Fruit fly (Drosophila melanogaster) whole organism, prepupa: ENCODE measurements around the gene upd3.

ENCODE experiments used
- Blimp-1 ChIP-seq: fragments of 200-800 bp; sonication (Bioruptor generic); optimal IDR thresholded peaks from 3 replicates; lab custom pipeline; 2017; ENCODE audit warnings: missing biosample characterization, missing genetic modification characterization, mild to moderate bottlenecking, moderate library complexity, missing genetic modification reagents
- CG10631 ChIP-seq: fragments of 200-800 bp; sonication (Bioruptor generic); optimal IDR thresholded peaks from 2 replicates; lab custom pipeline; 2016; ENCODE audit warnings: missing biosample characterization, missing genetic modification characterization
- CG10669 ChIP-seq: fragments of 200-800 bp; sonication (Bioruptor generic); optimal IDR thresholded peaks from 3 replicates; lab custom pipeline; 2018; ENCODE audit warnings: missing biosample characterization, mild to moderate bottlenecking, missing genetic modification characterization, moderate library complexity
- CG11902 ChIP-seq: fragments of 200-800 bp; sonication (Bioruptor generic); optimal IDR thresholded peaks from 3 replicates; lab custom pipeline; 2016; ENCODE audit warnings: missing biosample characterization, missing genetic modification characterization
- CG3032 ChIP-seq: fragments of 200-800 bp; optimal IDR thresholded peaks from 2 replicates; lab custom pipeline; 2019; ENCODE audit warnings: missing biosample characterization, mild to moderate bottlenecking, missing genetic modification characterization, moderate library complexity
- CG3919 ChIP-seq: fragments of 200-800 bp; sonication (Bioruptor generic); optimal IDR thresholded peaks from 3 replicates; lab custom pipeline; 2016; ENCODE audit warnings: missing biosample characterization, missing genetic modification characterization
- CG4318 ChIP-seq: fragments of 200-800 bp; sonication (Bioruptor generic); optimal IDR thresholded peaks from 3 replicates; lab custom pipeline; 2017; ENCODE audit warnings: missing biosample characterization, mild to moderate bottlenecking, missing genetic modification characterization
- CG6854 ChIP-seq: fragments of 200-800 bp; sonication (Bioruptor generic); optimal IDR thresholded peaks from 2 replicates; lab custom pipeline; 2017; ENCODE audit warnings: missing biosample characterization, mild to moderate bottlenecking, missing genetic modification characterization
- CG8119 ChIP-seq: fragments of 200-800 bp; sonication (Bioruptor generic); IDR thresholded peaks from 3 replicates; pipeline ENCODE4 v1.3.6; 2022; ENCODE audit warnings: missing biosample characterization, missing genetic modification characterization
- CG8319 ChIP-seq: fragments of 200-800 bp; sonication (Bioruptor generic); optimal IDR thresholded peaks from 3 replicates; lab custom pipeline; 2016; ENCODE audit warnings: missing biosample characterization, missing genetic modification characterization
- CG8632 ChIP-seq: fragments of 200-800 bp; sonication (Bioruptor generic); optimal IDR thresholded peaks from 3 replicates; lab custom pipeline; 2016; ENCODE audit warnings: missing biosample characterization, missing genetic modification characterization
- Eip75B ChIP-seq: fragments of 200-800 bp; sonication (Bioruptor generic); optimal IDR thresholded peaks from 3 replicates; lab custom pipeline; 2016; ENCODE audit warnings: missing biosample characterization, missing genetic modification characterization
- Eip93F ChIP-seq: fragments of 200-800 bp; sonication (Bioruptor generic); optimal IDR thresholded peaks from 2 replicates; lab custom pipeline; 2016; ENCODE audit warnings: missing biosample characterization, mild to moderate bottlenecking, missing genetic modification characterization
- Ets21C ChIP-seq: fragments of 200-800 bp; sonication (Bioruptor generic); optimal IDR thresholded peaks from 3 replicates; lab custom pipeline; 2016; ENCODE audit warnings: missing biosample characterization, missing genetic modification characterization
- Ets96B ChIP-seq: fragments of 200-800 bp; optimal IDR thresholded peaks from 2 replicates; lab custom pipeline; 2019; ENCODE audit warnings: missing biosample characterization, mild to moderate bottlenecking, missing genetic modification characterization, moderate library complexity
- Gug ChIP-seq: fragments of 200-800 bp; sonication (Bioruptor generic); IDR thresholded peaks from 2 replicates; pipeline ENCODE4 v1.3.6; 2022; ENCODE audit warnings: missing biosample characterization, missing genetic modification characterization
- Hr38 ChIP-seq: sonication (Bioruptor generic); optimal IDR thresholded peaks from 2 replicates; lab custom pipeline; 2016; ENCODE audit warnings: missing biosample characterization, missing genetic modification characterization
- Hr39 ChIP-seq: fragments of 200-800 bp; sonication (Bioruptor generic); optimal IDR thresholded peaks from 2 replicates; lab custom pipeline; 2016; ENCODE audit warnings: missing biosample characterization, missing genetic modification characterization
- Lpt ChIP-seq: fragments of 200-800 bp; sonication (Bioruptor generic); optimal IDR thresholded peaks from 3 replicates; lab custom pipeline; 2016; ENCODE audit warnings: missing biosample characterization, missing genetic modification characterization
- Met ChIP-seq: fragments of 200-800 bp; sonication (Bioruptor generic); optimal IDR thresholded peaks from 3 replicates; lab custom pipeline; 2016; ENCODE audit warnings: missing biosample characterization, missing genetic modification characterization
- Smox ChIP-seq: fragments of 200-800 bp; sonication (Bioruptor generic); optimal IDR thresholded peaks from 3 replicates; lab custom pipeline; 2016; ENCODE audit warnings: missing biosample characterization, missing genetic modification characterization
- Sox102F ChIP-seq: fragments of 200-800 bp; sonication (Bioruptor generic); optimal IDR thresholded peaks from 2 replicates; lab custom pipeline; 2016; ENCODE audit warnings: missing biosample characterization, mild to moderate bottlenecking, missing genetic modification characterization
- achi ChIP-seq: fragments of 200-800 bp; sonication (Bioruptor generic); optimal IDR thresholded peaks from 3 replicates; lab custom pipeline; 2016; ENCODE audit warnings: missing biosample characterization, missing genetic modification characterization
- acj6 ChIP-seq: fragments of 200-800 bp; sonication (Bioruptor generic); optimal IDR thresholded peaks from 3 replicates; lab custom pipeline; 2016; ENCODE audit warnings: missing biosample characterization, missing genetic modification characterization
- cyc ChIP-seq: fragments of 200-800 bp; sonication (Bioruptor generic); optimal IDR thresholded peaks from 3 replicates; lab custom pipeline; 2016; ENCODE audit warnings: missing biosample characterization, missing genetic modification characterization
- dac ChIP-seq: fragments of 200-800 bp; sonication (Bioruptor generic); optimal IDR thresholded peaks from 2 replicates; lab custom pipeline; 2017; ENCODE audit warnings: missing biosample characterization, mild to moderate bottlenecking, missing genetic modification characterization
- dsx ChIP-seq: fragments of 200-800 bp; optimal IDR thresholded peaks from 3 replicates; lab custom pipeline; 2019; ENCODE audit warnings: missing biosample characterization, mild to moderate bottlenecking, missing genetic modification characterization, moderate library complexity; ENCODE audit not compliant: poor library complexity, severe bottlenecking
- eg ChIP-seq: fragments of 200-800 bp; sonication (Bioruptor generic); IDR thresholded peaks from 3 replicates; pipeline ENCODE4 v1.3.6; 2022; ENCODE audit warnings: missing biosample characterization, missing genetic modification characterization
- esn ChIP-seq: fragments of 200-800 bp; sonication (Bioruptor generic); optimal IDR thresholded peaks from 2 replicates; lab custom pipeline; 2016; ENCODE audit warnings: missing biosample characterization, mild to moderate bottlenecking, missing genetic modification characterization, moderate library complexity
- fd85E ChIP-seq: fragments of 200-800 bp; sonication (Bioruptor generic); optimal IDR thresholded peaks from 3 replicates; lab custom pipeline; 2016; ENCODE audit warnings: missing biosample characterization, missing genetic modification characterization
- fkh ChIP-seq: fragments of 200-800 bp; sonication (Bioruptor generic); optimal IDR thresholded peaks from 3 replicates; lab custom pipeline; 2017; ENCODE audit warnings: missing biosample characterization, mild to moderate bottlenecking, missing genetic modification characterization, moderate library complexity
- lz ChIP-seq: fragments of 200-800 bp; sonication (Bioruptor generic); optimal IDR thresholded peaks from 3 replicates; lab custom pipeline; 2016; ENCODE audit warnings: missing biosample characterization, missing genetic modification characterization
- salr ChIP-seq, 2 experiments: fragments of 200-800 bp; sonication (Bioruptor generic); optimal IDR thresholded peaks; 3 replicates each; lab custom pipeline; 2016 to 2018; ENCODE audit warnings: missing biosample characterization in 2 of 2, missing genetic modification characterization in 2 of 2, mild to moderate bottlenecking in 1 of 2
- ss ChIP-seq, 2 experiments: fragments of 200-800 bp; sonication (Bioruptor generic); optimal IDR thresholded peaks; 2 replicates in 1 of 2; 3 replicates in 1 of 2; lab custom pipeline; 2017 to 2018; ENCODE audit warnings: mild to moderate bottlenecking in 2 of 2, missing biosample characterization in 2 of 2, missing genetic modification characterization in 2 of 2, moderate library complexity in 1 of 2
- svp ChIP-seq: fragments of 200-800 bp; sonication (Bioruptor generic); peaks from one replicate; lab custom pipeline; 2016; ENCODE audit warnings: missing biosample characterization, missing genetic modification characterization

Gene upd3

dm6 chrX:18256244-18256885, 20.7 kb upstream of the upd3 start (continued):
- TF ChIP-seq CG3919 (GFP tag; lab: Kevin White, UChicago) (peak; percentile 67), dac (GFP tag; lab: Kevin White, UChicago) (no peak), CG6854 (no peak), Sox102F (GFP tag; lab: Kevin White, UChicago) (no peak), Hr39 (GFP tag; lab: Kevin White, UChicago) (peak; percentile 33), Smox (GFP tag; lab: Kevin White, UChicago) (peak; percentile 24), Blimp-1 (GFP tag; lab: Kevin White, UChicago) (peak; percentile 47), acj6 (GFP tag; lab: Kevin White, UChicago) (peak; percentile 62), CG8319 (GFP tag; lab: Kevin White, UChicago) (peak; percentile 32), Hr38 (GFP tag; lab: Kevin White, UChicago) (no peak), dsx (GFP tag; lab: Kevin White, UChicago) (peak; percentile 44), fkh (no peak), CG10631 (GFP tag; lab: Kevin White, UChicago) (peak; percentile 59), achi (GFP tag; lab: Kevin White, UChicago) (peak; percentile 51), salr (GFP tag; optimal IDR thresholded peaks at IDR 0.05; lab: Kevin White, UChicago) (peak in 1 of 2 experiments; percentile 26), cyc (GFP tag; lab: Kevin White, UChicago) (peak; percentile 69), svp (GFP tag; lab: Kevin White, UChicago) (peak; percentile 87), CG10669 (GFP tag; lab: Kevin White, UChicago) (peak; percentile 56), CG8119 (GFP tag; lab: Robert Waterston, UW) (no peak), Gug (no peak), Eip93F (GFP tag; lab: Kevin White, UChicago) (no peak), Eip75B (GFP tag; lab: Kevin White, UChicago) (no peak), CG11902 (GFP tag; lab: Kevin White, UChicago) (peak; percentile 75), Met (GFP tag; lab: Kevin White, UChicago) (peak; percentile 51), fd85E (GFP tag; lab: Kevin White, UChicago) (no peak), CG4318 (GFP tag; lab: Kevin White, UChicago) (no peak), ss (GFP tag; optimal IDR thresholded peaks at IDR 0.05; lab: Kevin White, UChicago) (peak; percentile 44 to 78), eg (no peak), Ets21C (GFP tag; lab: Kevin White, UChicago) (no peak), esn (peak; percentile 44), Ets96B (tag; lab: Kevin White, UChicago) (peak; percentile 65), Lpt (GFP tag; lab: Kevin White, UChicago) (no peak)

- TF ChIP-seq lz (GFP tag; lab: Kevin White, UChicago) (no peak), CG10631 (GFP tag; lab: Kevin White, UChicago) (no peak)
Observed at dm6 chrX:18259417-18259816, 17.6 kb upstream of the upd3 start, which contains the start of gene CG15059. CG15059 (minus strand) TSS chrX:18259517.

- TF ChIP-seq CG3032 (tag; lab: Kevin White, UChicago): no peak
- TF ChIP-seq Smox (GFP tag; lab: Kevin White, UChicago): no peak
- no peak for TF ChIP-seq Sox102F (GFP tag; lab: Kevin White, UChicago)
- no peak for TF ChIP-seq CG8632 (GFP tag; lab: Kevin White, UChicago)
- TF ChIP-seq Gug: no peak
- TF ChIP-seq, all 60 proteins: peak for 0
Observed at dm6 chrX:18259984-18260550, 17.0 kb upstream of the upd3 start.
